Fruit fly (Drosophila melanogaster) whole organism, pupa: ENCODE measurements around the gene CG14207.
A peak's percentile ranks its signal among the peaks of the same experiment; 100 is the strongest.

ENCODE experiments used
- CG10348 ChIP-seq: fragments of 200-800 bp; sonication (Bioruptor generic); IDR thresholded peaks from 2 replicates; pipeline ENCODE4 v1.3.6; 2022; ENCODE audit warnings: missing biosample characterization, missing genetic modification characterization
- CG12605 ChIP-seq: fragments of 200-800 bp; sonication (Bioruptor generic); IDR thresholded peaks from 2 replicates; pipeline ENCODE4 v1.3.6; 2022; ENCODE audit warnings: missing biosample characterization, missing genetic modification characterization
- CG15710 ChIP-seq: fragments of 200-800 bp; sonication (Bioruptor generic); optimal IDR thresholded peaks from 2 replicates; lab custom pipeline; 2018; ENCODE audit warnings: missing biosample characterization, mild to moderate bottlenecking, missing genetic modification characterization, moderate library complexity
- CG34367 ChIP-seq: fragments of 200-800 bp; sonication (Bioruptor generic); optimal IDR thresholded peaks from 2 replicates; lab custom pipeline; 2018; ENCODE audit warnings: missing biosample characterization, mild to moderate bottlenecking, missing genetic modification characterization
- CG4496 ChIP-seq: fragments of 200-800 bp; sonication (Bioruptor generic); IDR thresholded peaks from 3 replicates; pipeline ENCODE4 v1.3.6; 2022; ENCODE audit warnings: missing biosample characterization, missing genetic modification characterization
- CG8159 ChIP-seq: fragments of 200-800 bp; sonication (Bioruptor generic); optimal IDR thresholded peaks from 3 replicates; lab custom pipeline; 2018; ENCODE audit warnings: missing biosample characterization, mild to moderate bottlenecking, missing genetic modification characterization, moderate library complexity
- CG8301 ChIP-seq: fragments of 200-800 bp; sonication (Bioruptor generic); optimal IDR thresholded peaks from 2 replicates; lab custom pipeline; 2018; ENCODE audit warnings: missing biosample characterization, mild to moderate bottlenecking, missing genetic modification characterization
- D1 ChIP-seq: fragments of 200-800 bp; sonication (Bioruptor generic); optimal IDR thresholded peaks from 2 replicates; lab custom pipeline; 2018; ENCODE audit warnings: missing biosample characterization, mild to moderate bottlenecking, missing genetic modification characterization, moderate library complexity
- Pif1A ChIP-seq: fragments of 200-800 bp; sonication (Bioruptor generic); optimal IDR thresholded peaks from 3 replicates; lab custom pipeline; 2016; ENCODE audit warnings: missing biosample characterization, missing genetic modification characterization
- rn ChIP-seq: fragments of 200-800 bp; sonication (Bioruptor generic); IDR thresholded peaks from 2 replicates; pipeline ENCODE4 v1.3.6; 2022; ENCODE audit warnings: missing biosample characterization, missing genetic modification characterization

dm6 chrX:19613473-19613872 is 8.5 kb downstream of the CG14207 start:
- TF ChIP-seq rn (GFP tag; lab: Robert Waterston, UW): no peak
- TF ChIP-seq D1: no peak
- TF ChIP-seq Pif1A (GFP tag; lab: Kevin White, UChicago): no peak
- no peak for TF ChIP-seq CG8301 (tag; lab: Kevin White, UChicago)
- peak; percentile 83 for TF ChIP-seq CG4496
- no peak for TF ChIP-seq CG15710 (tag; lab: Kevin White, UChicago)
- TF ChIP-seq CG12605 (GFP tag; lab: Robert Waterston, UW): peak; percentile 57
- no peak for TF ChIP-seq CG8159
- no peak for TF ChIP-seq CG10348 (GFP tag; lab: Robert Waterston, UW)
- peak; percentile 45 for TF ChIP-seq CG34367
